Worm (Caenorhabditis elegans): Measurements from ENCODE around the gene C26B2.8.

DNA sequence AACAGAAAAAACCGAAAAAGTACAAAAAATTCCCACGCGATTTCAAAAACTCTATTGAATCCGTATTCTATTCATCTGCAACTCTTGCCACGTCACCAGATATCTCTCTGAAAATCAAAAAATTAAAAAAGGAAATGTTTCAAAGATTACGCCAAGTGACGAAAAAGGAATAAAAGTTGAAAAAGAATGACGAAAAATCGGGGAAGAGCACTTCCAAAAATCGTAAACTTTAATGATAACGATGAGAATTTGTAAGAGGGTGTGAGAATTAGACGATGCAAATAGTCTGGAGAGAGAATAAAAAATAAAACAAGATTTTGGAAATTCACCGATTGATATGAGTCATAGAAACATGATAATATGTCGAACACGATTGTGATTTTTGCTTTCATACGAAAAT is 20.2 kb downstream of the C26B2.8 start:
- no peak for TF ChIP-seq lin-39 (tag; optimal IDR thresholded peaks at IDR 0.05)
- no peak for TF ChIP-seq ama-1 (optimal IDR thresholded peaks at IDR 0.05)
- no peak for TF ChIP-seq dpl-1 (GFP tag; optimal IDR thresholded peaks at IDR 0.05)
- TF ChIP-seq aly-2 (tag; optimal IDR thresholded peaks at IDR 0.05), result no peak

Measured in whole organism, L4 larva.